Worm (Caenorhabditis elegans) whole organism, late embryonic: ENCODE measurements around the gene C18A11.3.

Experiments
- C08G9.2 ChIP-seq: sonication (generic microtip); optimal IDR thresholded peaks from 2 replicates; lab custom pipeline; 2016; ENCODE audit warnings: mild to moderate bottlenecking, missing genetic modification characterization, moderate library complexity, missing compliant biosample characterization
- F13H6.1 ChIP-seq: sonication (generic microtip); optimal IDR thresholded peaks from 2 replicates; lab custom pipeline; 2016; ENCODE audit warnings: missing genetic modification characterization, missing compliant biosample characterization
- K02D7.2 ChIP-seq: sonication (generic microtip); optimal IDR thresholded peaks from 2 replicates; lab custom pipeline; 2017; ENCODE audit warnings: mild to moderate bottlenecking, missing genetic modification characterization, missing compliant biosample characterization
- K09A11.1 ChIP-seq: sonication (generic microtip); optimal IDR thresholded peaks from 2 replicates; lab custom pipeline; 2017; ENCODE audit warnings: antibody characterized with exemption, mild to moderate bottlenecking, missing genetic modification characterization, missing compliant biosample characterization; ENCODE audit not compliant: insufficient read depth
- T23F11.4 ChIP-seq: fragments of 200-800 bp; sonication (Bioruptor generic); optimal IDR thresholded peaks from 2 replicates; lab custom pipeline; 2018; ENCODE audit warnings: mild to moderate bottlenecking, missing genetic modification characterization, missing compliant biosample characterization
- Y22D7AL.16 ChIP-seq: sonication (generic microtip); optimal IDR thresholded peaks from 2 replicates; lab custom pipeline; 2016; ENCODE audit warnings: missing genetic modification characterization, missing compliant biosample characterization
- ama-1 ChIP-seq: fragments of 150-350 bp; optimal IDR thresholded peaks from 2 replicates; lab custom pipeline; 2014
- ceh-14 ChIP-seq: sonication (generic microtip); optimal IDR thresholded peaks from 2 replicates; lab custom pipeline; 2016; ENCODE audit warnings: missing genotype, missing genetic modification characterization, missing compliant biosample characterization
- ceh-18 ChIP-seq: sonication (generic microtip); optimal IDR thresholded peaks from 2 replicates; lab custom pipeline; 2016; ENCODE audit warnings: missing genetic modification characterization, missing compliant biosample characterization
- ceh-19 ChIP-seq: fragments of 200-800 bp; sonication (Bioruptor generic); optimal IDR thresholded peaks from 2 replicates; lab custom pipeline; 2018; ENCODE audit warnings: mild to moderate bottlenecking, missing genetic modification characterization, missing compliant biosample characterization
- ceh-2 ChIP-seq: sonication (generic microtip); optimal IDR thresholded peaks from 2 replicates; lab custom pipeline; 2016; ENCODE audit warnings: missing genotype, missing genetic modification characterization, missing compliant biosample characterization
- ceh-31 ChIP-seq: sonication (generic microtip); optimal IDR thresholded peaks from 2 replicates; lab custom pipeline; 2016; ENCODE audit warnings: missing genetic modification characterization, missing compliant biosample characterization
- ceh-34 ChIP-seq: sonication (generic microtip); optimal IDR thresholded peaks from 2 replicates; lab custom pipeline; 2016; ENCODE audit warnings: mild to moderate bottlenecking, missing genetic modification characterization, missing compliant biosample characterization
- ceh-45 ChIP-seq: fragments of 200-800 bp; sonication (Bioruptor generic); IDR thresholded peaks from 2 replicates; pipeline ENCODE4 v1.3.6; 2022; ENCODE audit warnings: missing genetic modification reagents, missing genetic modification characterization, missing compliant biosample characterization
- ceh-6 ChIP-seq: fragments of 200-800 bp; sonication (Bioruptor generic); optimal IDR thresholded peaks from 2 replicates; lab custom pipeline; 2018; ENCODE audit warnings: mild to moderate bottlenecking, missing genetic modification characterization, missing compliant biosample characterization
- dve-1 ChIP-seq: sonication (generic microtip); optimal IDR thresholded peaks from 2 replicates; lab custom pipeline; 2017; ENCODE audit warnings: antibody characterized with exemption, mild to moderate bottlenecking, missing genetic modification characterization, missing compliant biosample characterization
- elt-2 ChIP-seq: sonication (generic microtip); optimal IDR thresholded peaks from 2 replicates; lab custom pipeline; 2016; ENCODE audit warnings: missing genetic modification reagents, missing genetic modification characterization, missing compliant biosample characterization
- elt-4 ChIP-seq: sonication (generic microtip); optimal IDR thresholded peaks from 2 replicates; lab custom pipeline; 2016; ENCODE audit warnings: missing genetic modification characterization, missing compliant biosample characterization
- ets-4 ChIP-seq: sonication (generic microtip); optimal IDR thresholded peaks from 2 replicates; lab custom pipeline; 2016; ENCODE audit warnings: missing genetic modification characterization, missing compliant biosample characterization
- fax-1 ChIP-seq: sonication (generic microtip); optimal IDR thresholded peaks from 2 replicates; lab custom pipeline; 2016; ENCODE audit warnings: missing genotype, missing genetic modification characterization, missing compliant biosample characterization
- fkh-6 ChIP-seq: sonication (generic microtip); optimal IDR thresholded peaks from 2 replicates; lab custom pipeline; 2016; ENCODE audit warnings: missing genetic modification characterization, missing compliant biosample characterization
- gmeb-2 ChIP-seq: sonication (generic microtip); optimal IDR thresholded peaks from 2 replicates; lab custom pipeline; 2016; ENCODE audit warnings: missing genetic modification characterization, inconsistent platforms, missing compliant biosample characterization
- hlh-30 ChIP-seq: sonication (generic microtip); optimal IDR thresholded peaks from 2 replicates; lab custom pipeline; 2017; ENCODE audit warnings: antibody characterized with exemption, missing genetic modification characterization, missing compliant biosample characterization; ENCODE audit not compliant: insufficient read depth
- hlh-6 ChIP-seq: sonication (generic microtip); optimal IDR thresholded peaks from 2 replicates; lab custom pipeline; 2016; ENCODE audit warnings: missing genotype, missing genetic modification characterization, missing compliant biosample characterization
- lim-6 ChIP-seq: sonication (generic microtip); optimal IDR thresholded peaks from 2 replicates; lab custom pipeline; 2016; ENCODE audit warnings: missing genetic modification characterization, missing compliant biosample characterization
- lin-11 ChIP-seq: fragments of 200-800 bp; sonication (Bioruptor generic); optimal IDR thresholded peaks from 2 replicates; lab custom pipeline; 2018; ENCODE audit warnings: mild to moderate bottlenecking, missing genetic modification characterization, missing compliant biosample characterization
- madf-2 ChIP-seq: sonication (generic microtip); optimal IDR thresholded peaks from 2 replicates; lab custom pipeline; 2017; ENCODE audit warnings: missing genetic modification characterization, missing compliant biosample characterization
- mec-3 ChIP-seq: sonication (generic microtip); optimal IDR thresholded peaks from 2 replicates; lab custom pipeline; 2016; ENCODE audit warnings: borderline replicate concordance, missing genetic modification characterization, missing compliant biosample characterization
- nfya-1 ChIP-seq: sonication (generic microtip); optimal IDR thresholded peaks from 2 replicates; lab custom pipeline; 2017; ENCODE audit warnings: missing genetic modification characterization, mild to moderate bottlenecking, missing compliant biosample characterization, antibody characterized with exemption, moderate library complexity
- nhr-11 ChIP-seq: fragments of 150-350 bp; optimal IDR thresholded peaks from 2 replicates; lab custom pipeline; 2014; ENCODE audit warnings: missing biosample characterization, missing genetic modification characterization
- odd-2 ChIP-seq: sonication (generic microtip); optimal IDR thresholded peaks from 2 replicates; lab custom pipeline; 2017; ENCODE audit warnings: antibody characterized with exemption, mild to moderate bottlenecking, missing genetic modification characterization, missing compliant biosample characterization
- pag-3 ChIP-seq: sonication (generic microtip); optimal IDR thresholded peaks from 2 replicates; lab custom pipeline; 2016; ENCODE audit warnings: missing compliant biosample characterization, missing genetic modification characterization, borderline replicate concordance
- pat-9 ChIP-seq: fragments of 200-800 bp; sonication (Bioruptor generic); optimal IDR thresholded peaks from 2 replicates; lab custom pipeline; 2018; ENCODE audit warnings: mild to moderate bottlenecking, missing genetic modification characterization, moderate library complexity, missing compliant biosample characterization
- pax-1 ChIP-seq: fragments of 150-350 bp; optimal IDR thresholded peaks from 2 replicates; lab custom pipeline; 2014; ENCODE audit warnings: missing biosample characterization, missing genetic modification characterization
- pha-2 ChIP-seq: sonication (generic microtip); optimal IDR thresholded peaks from 2 replicates; lab custom pipeline; 2017; ENCODE audit warnings: mild to moderate bottlenecking, missing genetic modification characterization, missing compliant biosample characterization
- pha-4 ChIP-seq: fragments of 150-350 bp; optimal IDR thresholded peaks from 2 replicates; lab custom pipeline; 2018; ENCODE audit warnings: missing biosample characterization, missing genetic modification reagents, missing genetic modification characterization
- pqm-1 ChIP-seq: sonication (generic microtip); optimal IDR thresholded peaks from 2 replicates; lab custom pipeline; 2016; ENCODE audit warnings: missing genetic modification characterization, missing compliant biosample characterization
- pros-1 ChIP-seq: fragments of 150-350 bp; optimal IDR thresholded peaks from 2 replicates; lab custom pipeline; 2014; ENCODE audit warnings: missing biosample characterization, missing genetic modification reagents, missing genetic modification characterization
- ref-2 ChIP-seq: sonication (generic microtip); optimal IDR thresholded peaks from 2 replicates; lab custom pipeline; 2016; ENCODE audit warnings: missing genetic modification characterization, missing compliant biosample characterization
- rnt-1 ChIP-seq: sonication (generic microtip); optimal IDR thresholded peaks from 2 replicates; lab custom pipeline; 2016; ENCODE audit warnings: missing genetic modification characterization, missing compliant biosample characterization
- sdc-2 ChIP-seq: sonication (generic microtip); optimal IDR thresholded peaks from 2 replicates; lab custom pipeline; 2016; ENCODE audit warnings: missing genotype, missing genetic modification characterization, missing compliant biosample characterization
- sox-2 ChIP-seq: fragments of 200-800 bp; sonication (Bioruptor generic); IDR thresholded peaks from 2 replicates; pipeline ENCODE4 v1.3.6; 2022; ENCODE audit warnings: missing genetic modification reagents, missing genetic modification characterization, missing compliant biosample characterization
- tbx-2 ChIP-seq: sonication (generic microtip); optimal IDR thresholded peaks from 2 replicates; lab custom pipeline; 2016; ENCODE audit warnings: missing genetic modification characterization, missing compliant biosample characterization
- tbx-7 ChIP-seq: sonication (generic microtip); optimal IDR thresholded peaks from 2 replicates; lab custom pipeline; 2016; ENCODE audit warnings: missing genotype, missing genetic modification characterization, missing compliant biosample characterization
- ttx-3 ChIP-seq: sonication (generic microtip); optimal IDR thresholded peaks from 2 replicates; lab custom pipeline; 2016; ENCODE audit warnings: missing genetic modification reagents, missing genetic modification characterization, missing compliant biosample characterization
- unc-3 ChIP-seq, 2 experiments: fragments of 200-800 bp in 1 of 2; sonication (Bioruptor generic) in 1 of 2; sonication (generic microtip) in 1 of 2; conservative IDR thresholded peaks in 1 of 2; optimal IDR thresholded peaks in 1 of 2; 2 replicates each; pipeline versions ENCODE4 v1.3.6 to Lab custom; 2016 to 2022; ENCODE audit warnings: missing compliant biosample characterization in 2 of 2, missing genetic modification characterization in 2 of 2, missing genetic modification reagents in 1 of 2
- unc-42 ChIP-seq: sonication (generic microtip); optimal IDR thresholded peaks from 2 replicates; lab custom pipeline; 2016; ENCODE audit warnings: missing genotype, missing genetic modification characterization, missing compliant biosample characterization
- unc-55 ChIP-seq: sonication (generic microtip); optimal IDR thresholded peaks from 2 replicates; lab custom pipeline; 2017; ENCODE audit warnings: missing biosample characterization, missing genetic modification reagents, missing genetic modification characterization

Gene C18A11.3

ce11 chrX:8018441-8018840, 42.5 kb upstream of the C18A11.3 start:
- no peak for TF ChIP-seq rnt-1 (tag; lab: Kevin White, UChicago)

- peak; percentile 66 for TF ChIP-seq tbx-2 (tag; lab: Kevin White, UChicago)
- peak; percentile 65 for TF ChIP-seq ceh-31 (tag; lab: Kevin White, UChicago)
- no peak for TF ChIP-seq sox-2 (GFP tag; lab: Robert Waterston, UW)
- TF ChIP-seq pros-1 (tag; lab: Kevin White, UChicago), result peak; percentile 68
- TF ChIP-seq sdc-2, result peak; percentile 37
- TF ChIP-seq hlh-30 (tag; lab: Kevin White, UChicago), result peak; percentile 90
- no peak for TF ChIP-seq pha-4 (tag; lab: Kevin White, UChicago)
- peak; percentile 24 for TF ChIP-seq ceh-34
- TF ChIP-seq unc-55 (GFP tag; lab: Kevin White, UChicago), result peak; percentile 0
- TF ChIP-seq ceh-18 (tag; lab: Kevin White, UChicago), result peak; percentile 82
- TF ChIP-seq T23F11.4 (GFP tag; lab: Kevin White, UChicago), result peak; percentile 49
- TF ChIP-seq gmeb-2 (tag; lab: Kevin White, UChicago), result no peak
- peak; percentile 34 for TF ChIP-seq ceh-19 (GFP tag; lab: Kevin White, UChicago)
- peak; percentile 36 for TF ChIP-seq ceh-2 (tag; lab: Kevin White, UChicago)
- peak; percentile 21 for TF ChIP-seq dve-1
- TF ChIP-seq nfya-1 (tag; lab: Kevin White, UChicago), result peak; percentile 31
- peak; percentile 62 for TF ChIP-seq F13H6.1 (tag; lab: Kevin White, UChicago)
- TF ChIP-seq ceh-14 (tag; lab: Kevin White, UChicago), result peak; percentile 25
- no peak for TF ChIP-seq lin-11
- no peak for TF ChIP-seq K09A11.1 (tag; lab: Kevin White, UChicago)
Measured at ce11 chrX:8019665-8020064, 41.3 kb upstream of the C18A11.3 start.

- TF ChIP-seq fkh-6 (tag; lab: Kevin White, UChicago) (no peak), ceh-6 (GFP tag; lab: Kevin White, UChicago) (no peak), ets-4 (tag; lab: Kevin White, UChicago) (no peak), F13H6.1 (tag; lab: Kevin White, UChicago) (no peak), K02D7.2 (tag; lab: Kevin White, UChicago) (no peak), sox-2 (GFP tag; lab: Robert Waterston, UW) (no peak), hlh-6 (tag; lab: Kevin White, UChicago) (no peak), mec-3 (tag; lab: Kevin White, UChicago) (no peak), ref-2 (tag; lab: Kevin White, UChicago) (peak; percentile 4), Y22D7AL.16 (tag; lab: Kevin White, UChicago) (no peak), pax-1 (tag; lab: Kevin White, UChicago) (no peak), rnt-1 (tag; lab: Kevin White, UChicago) (no peak), unc-3 (GFP tag; conservative IDR thresholded peaks at IDR 0.05; lab: Robert Waterston, UW) (no peak), unc-3 (tag; optimal IDR thresholded peaks at IDR 0.05; lab: Kevin White, UChicago) (no peak), K09A11.1 (tag; lab: Kevin White, UChicago) (no peak), ceh-34 (no peak), ama-1 (lab: Kevin White, UChicago) (no peak), lim-6 (tag; lab: Kevin White, UChicago) (no peak), odd-2 (no peak), ceh-18 (tag; lab: Kevin White, UChicago) (peak; percentile 78), ttx-3 (no peak), madf-2 (tag; lab: Kevin White, UChicago) (no peak), C08G9.2 (tag; lab: Kevin White, UChicago) (peak; percentile 5), unc-42 (peak; percentile 35), hlh-30 (tag; lab: Kevin White, UChicago) (peak; percentile 81), nfya-1 (tag; lab: Kevin White, UChicago) (no peak), pag-3 (tag; lab: Kevin White, UChicago) (no peak), pat-9 (tag; lab: Kevin White, UChicago) (no peak), ceh-31 (tag; lab: Kevin White, UChicago) (peak; percentile 44), ceh-45 (GFP tag; lab: Robert Waterston, UW) (no peak), fax-1 (tag; lab: Kevin White, UChicago) (no peak), elt-2 (tag; lab: Kevin White, UChicago) (no peak), pha-2 (no peak), pqm-1 (tag; lab: Kevin White, UChicago) (no peak), nhr-11 (no peak), elt-4 (tag; lab: Kevin White, UChicago) (no peak), tbx-7 (tag; lab: Kevin White, UChicago) (no peak)
Measured at ce11 chrX:8021609-8022008, 39.3 kb upstream of the C18A11.3 start.
